Fruit fly (Drosophila melanogaster) whole organism, adult: ENCODE results near the gene Acbp3.

Experiments
- CG14711 ChIP-seq: fragments of 200-800 bp; sonication (Bioruptor generic); optimal IDR thresholded peaks from 2 replicates; lab custom pipeline; 2018; ENCODE audit warnings: missing biosample characterization, mild to moderate bottlenecking, missing genetic modification characterization, moderate library complexity
- CG33017 ChIP-seq: fragments of 200-800 bp; sonication (Bioruptor generic); optimal IDR thresholded peaks from 2 replicates; lab custom pipeline; 2018; ENCODE audit warnings: missing biosample characterization, mild to moderate bottlenecking, missing genetic modification characterization, moderate library complexity
- Clk ChIP-seq: fragments of 200-800 bp; sonication (Bioruptor generic); optimal IDR thresholded peaks from 2 replicates; lab custom pipeline; 2017; ENCODE audit warnings: missing biosample characterization, missing genetic modification characterization
- Hr96 ChIP-seq: fragments of 200-800 bp; sonication (Bioruptor generic); optimal IDR thresholded peaks from 2 replicates; lab custom pipeline; 2016; ENCODE audit warnings: missing biosample characterization, missing genetic modification characterization
- bab1 ChIP-seq: fragments of 200-800 bp; sonication (Bioruptor generic); optimal IDR thresholded peaks from 3 replicates; lab custom pipeline; 2019; ENCODE audit warnings: missing biosample characterization, mild to moderate bottlenecking, missing genetic modification characterization, moderate library complexity
- cnc ChIP-seq, 2 experiments: fragments of >200 bp; optimal IDR thresholded peaks; 2 replicates each; lab custom pipeline; 2017
- ovo ChIP-seq: fragments of 200-800 bp; sonication (Bioruptor generic); optimal IDR thresholded peaks from 2 replicates; lab custom pipeline; 2016; ENCODE audit warnings: missing biosample characterization, missing genetic modification characterization
- toe ChIP-seq: fragments of 200-800 bp; sonication (Bioruptor generic); optimal IDR thresholded peaks from 2 replicates; lab custom pipeline; 2016; ENCODE audit warnings: missing biosample characterization, missing genetic modification characterization

dm6 chr3L:7147796-7148195, 17.1 kb downstream of the Acbp3 start:
- TF ChIP-seq toe (GFP tag; lab: Kevin White, UChicago) (no peak), bab1 (no peak), CG14711 (tag; lab: Kevin White, UChicago) (no peak), Hr96 (no peak), cnc (optimal IDR thresholded peaks at IDR 0.05; lab: Kevin White, UChicago) (no peak), CG33017 (tag; lab: Kevin White, UChicago) (no peak), Clk (GFP tag; lab: Kevin White, UChicago) (no peak), ovo (GFP tag; lab: Kevin White, UChicago) (no peak)
